Worm (Caenorhabditis elegans): ENCODE results near the gene srz-83.

srz-83 gene

ce11 chrIV:3516586-3516985 is 12.3 kb downstream of the srz-83 start, which contains the start of gene unc-33:
TSS of gene unc-33 (plus strand) at chrIV:3516886.
- no peak for TF ChIP-seq ceh-31 (tag; optimal IDR thresholded peaks at IDR 0.05)

- TF ChIP-seq rnt-1 (tag; optimal IDR thresholded peaks at IDR 0.05) (no peak), nfya-1 (tag; optimal IDR thresholded peaks at IDR 0.05) (no peak), sox-4 (tag; optimal IDR thresholded peaks at IDR 0.05) (no peak), elt-2 (tag; optimal IDR thresholded peaks at IDR 0.05) (no peak), C08G9.2 (tag; optimal IDR thresholded peaks at IDR 0.05) (no peak), pag-3 (tag; optimal IDR thresholded peaks at IDR 0.05; ENCODE audit: borderline replicate concordance) (no peak), ceh-18 (tag; optimal IDR thresholded peaks at IDR 0.05) (no peak), che-1 (tag; optimal IDR thresholded peaks at IDR 0.05) (no peak)
Measured at ce11 chrIV:3517582-3517981, 13.3 kb downstream of the srz-83 start.

DNA sequence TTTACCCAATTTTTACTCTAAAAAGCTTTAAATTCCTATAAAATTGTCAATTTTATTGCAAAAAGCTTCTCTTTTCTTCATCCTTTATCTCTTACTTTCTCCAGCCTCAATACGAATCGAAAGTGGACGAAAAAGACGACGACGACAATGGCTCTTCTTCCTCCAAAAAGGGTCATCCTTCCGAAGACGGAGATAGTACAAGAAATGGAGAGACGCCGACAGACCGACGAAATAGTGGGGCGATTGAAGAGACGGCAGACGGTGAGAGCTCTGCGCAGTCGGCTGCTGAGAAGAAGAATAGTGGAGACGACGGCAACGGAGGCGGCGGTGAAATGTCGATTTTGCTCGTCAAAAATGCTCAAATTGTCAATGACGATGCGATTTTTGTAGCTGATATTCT is 15.1 kb downstream of the srz-83 start:
- no peak for TF ChIP-seq syd-9 (tag; optimal IDR thresholded peaks at IDR 0.05)
- no peak for TF ChIP-seq fax-1 (tag; optimal IDR thresholded peaks at IDR 0.05)
- no peak for TF ChIP-seq ref-2 (tag; optimal IDR thresholded peaks at IDR 0.05)
- no peak for TF ChIP-seq hlh-30 (tag; optimal IDR thresholded peaks at IDR 0.05; ENCODE audit: insufficient read depth)
- peak; percentile 50 for TF ChIP-seq unc-55 (GFP tag; optimal IDR thresholded peaks at IDR 0.05)
- TF ChIP-seq nfya-1 (tag; optimal IDR thresholded peaks at IDR 0.05): peak; percentile 29
- TF ChIP-seq unc-42 (tag; optimal IDR thresholded peaks at IDR 0.05): no peak
- no peak for TF ChIP-seq ceh-14 (tag; optimal IDR thresholded peaks at IDR 0.05)
- TF ChIP-seq sox-2 (GFP tag; IDR thresholded peaks at IDR 0.05): no peak
- no peak for TF ChIP-seq nhr-11 (tag; optimal IDR thresholded peaks at IDR 0.05)
- TF ChIP-seq ceh-31 (tag; optimal IDR thresholded peaks at IDR 0.05): peak; percentile 46
- no peak for TF ChIP-seq Y22D7AL.16 (tag; optimal IDR thresholded peaks at IDR 0.05)

- no peak for TF ChIP-seq ets-4 (tag; optimal IDR thresholded peaks at IDR 0.05)
- no peak for TF ChIP-seq ahr-1 (tag; optimal IDR thresholded peaks at IDR 0.05)
- no peak for TF ChIP-seq pqm-1 (tag; optimal IDR thresholded peaks at IDR 0.05)
- TF ChIP-seq lin-11 (tag; optimal IDR thresholded peaks at IDR 0.05): no peak
- no peak for TF ChIP-seq eyg-1 (tag; optimal IDR thresholded peaks at IDR 0.05)
- TF ChIP-seq ceh-2 (tag; optimal IDR thresholded peaks at IDR 0.05): no peak
- TF ChIP-seq F13H6.1 (tag; optimal IDR thresholded peaks at IDR 0.05): no peak
- no peak for TF ChIP-seq lim-6 (tag; optimal IDR thresholded peaks at IDR 0.05)
- TF ChIP-seq tbx-2 (tag; optimal IDR thresholded peaks at IDR 0.05): no peak
- no peak for TF ChIP-seq T23F11.4 (GFP tag; optimal IDR thresholded peaks at IDR 0.05)
- TF ChIP-seq syd-9 (tag; optimal IDR thresholded peaks at IDR 0.05): no peak
Measured at ce11 chrIV:3520374-3520773, 16.1 kb downstream of the srz-83 start.

ce11 chrIV:3520957-3521356 is 16.7 kb downstream of the srz-83 start:
- TF ChIP-seq ztf-16 (tag; optimal IDR thresholded peaks at IDR 0.05): no peak
- TF ChIP-seq ref-2 (tag; optimal IDR thresholded peaks at IDR 0.05): peak; percentile 63
- TF ChIP-seq che-1 (tag; optimal IDR thresholded peaks at IDR 0.05): no peak
- TF ChIP-seq syd-9 (tag; optimal IDR thresholded peaks at IDR 0.05): peak; percentile 7
- TF ChIP-seq ceh-48 (tag; optimal IDR thresholded peaks at IDR 0.05): no peak
- TF ChIP-seq ceh-22 (tag; optimal IDR thresholded peaks at IDR 0.05): peak; percentile 36
- no peak for TF ChIP-seq npax-4 (tag; optimal IDR thresholded peaks at IDR 0.05)
- TF ChIP-seq unc-42 (tag; optimal IDR thresholded peaks at IDR 0.05): no peak
- TF ChIP-seq unc-3 (GFP tag; conservative IDR thresholded peaks at IDR 0.05): no peak
- no peak for TF ChIP-seq unc-3 (tag; optimal IDR thresholded peaks at IDR 0.05)
- peak; percentile 11 for TF ChIP-seq tbx-2 (tag; optimal IDR thresholded peaks at IDR 0.05)
- TF ChIP-seq ceh-2 (tag; optimal IDR thresholded peaks at IDR 0.05): peak; percentile 39
- TF ChIP-seq fkh-6 (tag; optimal IDR thresholded peaks at IDR 0.05): peak; percentile 38
- TF ChIP-seq ceh-34 (tag; optimal IDR thresholded peaks at IDR 0.05): peak; percentile 95
- no peak for TF ChIP-seq K02D7.2 (tag; optimal IDR thresholded peaks at IDR 0.05)
- no peak for TF ChIP-seq sox-2 (GFP tag; IDR thresholded peaks at IDR 0.05)
- no peak for TF ChIP-seq pax-1 (tag; optimal IDR thresholded peaks at IDR 0.05)
- no peak for TF ChIP-seq pag-3 (tag; optimal IDR thresholded peaks at IDR 0.05; ENCODE audit: borderline replicate concordance)
- TF ChIP-seq ceh-14 (tag; optimal IDR thresholded peaks at IDR 0.05): no peak
- TF ChIP-seq eyg-1 (tag; optimal IDR thresholded peaks at IDR 0.05): peak; percentile 21
- no peak for TF ChIP-seq pha-2 (tag; optimal IDR thresholded peaks at IDR 0.05)
- peak; percentile 49 for TF ChIP-seq ceh-31 (tag; optimal IDR thresholded peaks at IDR 0.05)
- no peak for TF ChIP-seq pros-1 (tag; optimal IDR thresholded peaks at IDR 0.05)
